Fruit fly (Drosophila melanogaster): Measurements from ENCODE around the gene Men-b.

The Men-b gene

DNA sequence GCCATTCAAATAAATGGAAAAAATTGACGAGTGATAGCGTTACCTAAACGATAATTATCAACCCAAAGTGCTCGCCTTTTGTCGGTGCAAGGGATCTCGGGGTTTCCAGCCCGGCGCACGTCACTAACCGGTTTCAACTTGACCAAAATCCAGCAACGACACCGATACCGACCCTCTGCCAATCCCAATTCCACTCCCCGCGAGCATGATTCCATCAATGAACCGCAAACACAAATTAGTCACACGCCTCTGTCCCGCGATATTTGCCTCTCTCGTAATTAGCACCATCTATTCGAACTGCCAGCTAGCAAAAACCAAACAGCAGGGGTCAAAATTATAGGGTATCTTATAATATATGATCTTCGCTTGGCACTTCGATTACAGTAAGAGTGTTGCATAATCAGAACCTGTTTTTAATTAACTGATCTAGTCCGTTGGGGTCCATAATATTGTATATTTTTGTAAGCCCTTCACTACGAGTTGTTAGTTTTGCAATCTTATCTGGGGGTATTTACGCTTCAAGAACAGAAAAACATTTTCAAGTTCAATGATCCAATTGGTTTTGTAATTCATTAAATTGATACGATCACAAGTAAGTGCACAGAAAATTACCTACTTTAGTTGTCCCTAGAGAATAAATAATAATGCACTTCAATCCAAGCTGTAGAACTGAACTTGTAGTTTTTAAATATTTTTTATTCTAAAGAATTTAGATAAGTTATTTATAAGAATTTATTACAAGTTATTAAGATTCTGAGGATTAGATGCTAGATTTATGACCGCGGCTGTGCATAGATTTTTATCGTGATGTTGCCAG, 1.8 kb downstream of the Men-b start (continued):
- peak; percentile 6; the same call in 1 of the 2 replicates for TF ChIP-seq Adf1 (GFP tag; IDR thresholded peaks at IDR 0.05)
- peak; percentile 46 for TF ChIP-seq Fer1 (GFP tag; optimal IDR thresholded peaks at IDR 0.05)
- TF ChIP-seq Ets65A (GFP tag) = peak; percentile 76
- TF ChIP-seq h (optimal IDR thresholded peaks at IDR 0.05) = no peak

DNA sequence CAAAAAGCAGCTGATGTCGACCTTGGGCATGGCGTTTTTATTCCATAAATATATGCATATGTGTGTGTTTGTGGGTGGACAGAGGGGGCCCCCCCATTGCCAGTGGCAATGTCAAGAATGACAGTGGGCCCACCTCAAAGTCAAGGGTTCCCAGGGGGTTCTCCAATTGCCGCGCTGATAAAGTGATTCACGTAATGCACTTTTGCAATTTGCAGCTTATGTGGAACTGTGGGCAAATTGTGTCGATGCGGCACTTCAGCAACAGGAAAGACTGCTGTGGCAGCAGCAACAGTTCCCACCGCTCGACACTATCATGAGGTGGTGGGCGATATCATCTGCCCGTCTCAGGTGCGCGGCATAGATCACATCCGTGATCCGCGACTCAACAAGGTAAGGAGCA, 2.5 kb downstream of the Men-b start:
- no peak for TF ChIP-seq NFAT (GFP tag; IDR thresholded peaks at IDR 0.05)
- TF ChIP-seq Nf-YC (tag; optimal IDR thresholded peaks at IDR 0.05) = no peak
- no peak for TF ChIP-seq CG2116 (GFP tag; optimal IDR thresholded peaks at IDR 0.05)
- TF ChIP-seq Adf1 (GFP tag; IDR thresholded peaks at IDR 0.05) = peak; percentile 3; the same call in 1 of the 2 replicates
- peak; percentile 82 for TF ChIP-seq ftz-f1 (GFP tag; optimal IDR thresholded peaks at IDR 0.05)
- TF ChIP-seq sisA (GFP tag; IDR thresholded peaks at IDR 0.05) = no peak
- no peak for TF ChIP-seq Bgb (GFP tag; IDR thresholded peaks at IDR 0.05; ENCODE audit: partially characterized antibody)
- no peak for TF ChIP-seq stwl (tag; optimal IDR thresholded peaks at IDR 0.05)
- TF ChIP-seq chinmo (GFP tag; IDR thresholded peaks at IDR 0.05; ENCODE audit: partially characterized antibody) = 0 out of 4 replicates have a peak, but pooled peaks have one; percentile 31
- TF ChIP-seq bsh (GFP tag; optimal IDR thresholded peaks at IDR 0.05) = no peak
- TF ChIP-seq CG15601 (tag; optimal IDR thresholded peaks at IDR 0.05) = no peak
- TF ChIP-seq fd3F (GFP tag; optimal IDR thresholded peaks at IDR 0.05) = no peak
- no peak for TF ChIP-seq lilli (GFP tag; optimal IDR thresholded peaks at IDR 0.05)
- TF ChIP-seq hb (GFP tag; IDR thresholded peaks at IDR 0.05; ENCODE audit: partially characterized antibody) = no peak
- no peak for TF ChIP-seq C15 (GFP tag; IDR thresholded peaks at IDR 0.05)
- no peak for TF ChIP-seq Sry-δ (GFP tag; optimal IDR thresholded peaks at IDR 0.05)
- TF ChIP-seq CG6683 (GFP tag; optimal IDR thresholded peaks at IDR 0.05) = no peak
- TF ChIP-seq Xrp1 (GFP tag; IDR thresholded peaks at IDR 0.05) = no peak
- TF ChIP-seq CG7786 (GFP tag; optimal IDR thresholded peaks at IDR 0.05) = no peak
- TF ChIP-seq CG12219 (GFP tag; optimal IDR thresholded peaks at IDR 0.05) = no peak
- TF ChIP-seq crol (GFP tag; IDR thresholded peaks at IDR 0.05) = peak; percentile 39; the same call in 1 of the 2 replicates

DNA sequence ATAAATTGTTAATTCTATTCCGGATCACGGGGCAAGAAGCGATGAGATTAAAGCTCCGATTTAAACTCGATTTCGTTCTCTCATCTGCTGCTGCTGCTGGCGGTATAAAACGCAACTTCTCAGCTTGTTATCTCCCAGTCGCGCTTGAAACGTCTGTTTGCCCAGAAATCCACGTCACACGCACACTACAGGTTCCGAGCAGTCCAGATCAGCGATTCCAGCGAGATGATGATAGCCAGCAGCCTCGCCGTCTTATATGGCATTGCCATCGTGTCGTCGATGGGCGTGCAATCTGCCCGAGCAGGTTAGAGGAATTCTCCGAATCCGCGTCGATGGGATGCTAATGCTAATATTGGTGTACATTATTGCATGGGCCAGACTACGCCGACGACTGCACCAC, 6.4 kb downstream of the Men-b start, which contains the start of gene grass:
grass (plus strand) TSS at position 135 of the 400 bp plus-strand sequence.
- TF ChIP-seq seq (GFP tag; IDR thresholded peaks at IDR 0.05) = no peak
- no peak for TF ChIP-seq salm (tag; optimal IDR thresholded peaks at IDR 0.05)
- no peak for TF ChIP-seq vfl (GFP tag; optimal IDR thresholded peaks at IDR 0.05)
- TF ChIP-seq E2f2 (GFP tag; IDR thresholded peaks at IDR 0.05) = no peak
- peak; percentile 26; the same call in 1 of the 2 replicates for TF ChIP-seq CG32532 (GFP tag; IDR thresholded peaks at IDR 0.05)
- no peak for TF ChIP-seq CG2678 (tag; optimal IDR thresholded peaks at IDR 0.05)
- no peak for TF ChIP-seq trem (tag; optimal IDR thresholded peaks at IDR 0.05)
- TF ChIP-seq D (optimal IDR thresholded peaks at IDR 0.05) = no peak
- no peak for TF ChIP-seq D (GFP tag; optimal IDR thresholded peaks at IDR 0.05)
- no peak for TF ChIP-seq CG8359 (GFP tag; optimal IDR thresholded peaks at IDR 0.05; ENCODE audit: borderline replicate concordance)
- no peak for TF ChIP-seq dmrt99B (tag; optimal IDR thresholded peaks at IDR 0.05)
- TF ChIP-seq HHEX (GFP tag; optimal IDR thresholded peaks at IDR 0.05) = no peak
- peak; percentile 64 for TF ChIP-seq Med (GFP tag)
- 0 out of 2 replicates have a peak, but pooled peaks have one; percentile 34 for TF ChIP-seq CG4404 (GFP tag; IDR thresholded peaks at IDR 0.05)
- TF ChIP-seq Vsx1 (GFP tag; optimal IDR thresholded peaks at IDR 0.05) = no peak
- TF ChIP-seq Trl (optimal IDR thresholded peaks at IDR 0.05) = peak in 1 of 2 experiments; percentile 36
- no peak for TF ChIP-seq Trl (GFP tag; optimal IDR thresholded peaks at IDR 0.05)
- TF ChIP-seq CG13287 (GFP tag; IDR thresholded peaks at IDR 0.05; ENCODE audit: partially characterized antibody) = peak; percentile 36; the same call in 1 of the 2 replicates
- TF ChIP-seq CG12769 (tag; optimal IDR thresholded peaks at IDR 0.05) = peak; percentile 67
- TF ChIP-seq tin (GFP tag; optimal IDR thresholded peaks at IDR 0.05) = no peak
- peak; percentile 32 for TF ChIP-seq Deaf1 (tag; optimal IDR thresholded peaks at IDR 0.05)
- TF ChIP-seq inv (GFP tag; IDR thresholded peaks at IDR 0.05; ENCODE audit: partially characterized antibody) = no peak
- TF ChIP-seq Hmx (GFP tag; optimal IDR thresholded peaks at IDR 0.05) = no peak
- TF ChIP-seq CG34376 (GFP tag; optimal IDR thresholded peaks at IDR 0.05) = peak; percentile 35

Data from whole organism, embryonic.